Worm (Caenorhabditis elegans): ENCODE results near the gene rgs-4.

DNA sequence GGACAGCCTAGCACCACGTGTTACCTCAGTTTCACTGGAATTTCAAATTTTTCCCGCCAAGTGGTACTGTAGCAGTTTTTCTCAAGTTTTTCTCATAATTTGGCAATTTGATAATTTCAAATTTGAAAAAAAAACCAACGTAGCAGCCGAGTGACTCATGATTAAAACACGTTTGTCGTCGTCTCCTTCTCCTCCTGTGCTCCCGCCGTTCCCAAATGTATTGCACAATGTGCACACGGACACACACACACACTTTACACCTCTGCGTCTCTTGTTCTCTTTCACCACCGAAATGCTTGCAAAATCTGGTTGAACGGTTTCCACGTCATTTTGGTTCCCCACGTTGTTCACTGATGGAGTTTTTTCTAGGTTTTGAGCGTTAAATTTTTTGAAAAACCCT, 36.8 kb downstream of the rgs-4 start:
- TF ChIP-seq him-1 (tag; optimal IDR thresholded peaks at IDR 0.05), result no peak
- no peak for TF ChIP-seq W03F9.2 (tag; optimal IDR thresholded peaks at IDR 0.05)
- no peak for TF ChIP-seq dao-5 (tag; optimal IDR thresholded peaks at IDR 0.05)

Data from whole organism, L4/young adult.